Fruit fly (Drosophila melanogaster) whole organism, larva: Measurements from ENCODE around the gene CG1542.

ENCODE experiments used
- noc ChIP-seq: fragments of 200-800 bp; sonication (Bioruptor generic); optimal IDR thresholded peaks from 3 replicates; lab custom pipeline; 2019; ENCODE audit warnings: missing biosample characterization, mild to moderate bottlenecking, missing genetic modification characterization, moderate library complexity

CG1542 gene

dm6 chr3R:31250426-31251034 lies 37.3 kb downstream of the CG1542 start:
- peak; percentile 48 for TF ChIP-seq noc

dm6 chr3R:31251130-31251770 lies 38.0 kb downstream of the CG1542 start:
- TF ChIP-seq noc, result no peak

dm6 chr3R:31252093-31252962 lies 39.1 kb downstream of the CG1542 start, which contains the start of the genes qless and mRpL32:
Gene qless, minus strand, starts transcription at chr3R:31252608.
Gene mRpL32, plus strand, starts transcription at chr3R:31252872.
- TF ChIP-seq noc, result no peak

dm6 chr3R:31254808-31255207 lies 41.5 kb downstream of the CG1542 start, which contains the start of the genes CG1750 and spn-F:
Gene CG1750, minus strand, starts transcription at chr3R:31254900.
Gene spn-F, plus strand, starts transcription at chr3R:31255127.
- no peak for TF ChIP-seq noc

- no peak for TF ChIP-seq noc
Observed at dm6 chr3R:31257299-31257698, 44.0 kb downstream of the CG1542 start, which contains the start of gene CAH6. Gene CAH6, plus strand, starts transcription at chr3R:31257599.

- TF ChIP-seq noc, result no peak
Observed at dm6 chr3R:31259947-31260346, 46.7 kb downstream of the CG1542 start, which contains the start of gene CAH16. Gene CAH16, plus strand, starts transcription at chr3R:31260247.

dm6 chr3R:31262298-31262697 lies 49.0 kb downstream of the CG1542 start, which contains the start of gene CAH5:
Gene CAH5, plus strand, starts transcription at chr3R:31262598.
- TF ChIP-seq noc, result no peak

dm6 chr3R:31263934-31264333 lies 50.7 kb downstream of the CG1542 start:
- no peak for TF ChIP-seq noc
